Worm (Caenorhabditis elegans) whole organism, L2 larva: ENCODE results near the gene srh-85.

Source experiments
- F13H6.1 ChIP-seq: sonication (generic microtip); optimal IDR thresholded peaks from 2 replicates; lab custom pipeline; 2016; ENCODE audit warnings: missing genetic modification characterization, missing compliant biosample characterization
- aly-2 ChIP-seq: fragments of 150-350 bp; optimal IDR thresholded peaks from 2 replicates; lab custom pipeline; 2014; ENCODE audit warnings: missing biosample characterization, missing genetic modification characterization
- ama-1 ChIP-seq: fragments of 150-350 bp; optimal IDR thresholded peaks from 2 replicates; lab custom pipeline; 2018; ENCODE audit warnings: inconsistent platforms
- fos-1 ChIP-seq: fragments of 150-350 bp; optimal IDR thresholded peaks from 2 replicates; lab custom pipeline; 2014; ENCODE audit warnings: missing biosample characterization, missing genetic modification characterization
- lin-39 ChIP-seq: fragments of 150-350 bp; optimal IDR thresholded peaks from 2 replicates; lab custom pipeline; 2014; ENCODE audit warnings: missing biosample characterization, missing genetic modification reagents, missing genetic modification characterization
- snpc-4 ChIP-seq: fragments of 150-350 bp; optimal IDR thresholded peaks from 2 replicates; lab custom pipeline; 2014; ENCODE audit warnings: missing biosample characterization, missing genetic modification characterization
- ztf-11 ChIP-seq: sonication (generic microtip); optimal IDR thresholded peaks from 2 replicates; lab custom pipeline; 2017; ENCODE audit warnings: missing biosample characterization, missing genetic modification characterization

ce11 chrV:3028205-3028604 is 40.9 kb upstream of the srh-85 start, which contains the start of gene asp-7:
- TF ChIP-seq F13H6.1 (tag; lab: Kevin White, UChicago): no peak
- no peak for TF ChIP-seq fos-1 (tag; lab: Kevin White, UChicago)
- no peak for TF ChIP-seq aly-2 (tag; lab: Kevin White, UChicago)
- TF ChIP-seq ztf-11 (tag; lab: Kevin White, UChicago): no peak
- no peak for TF ChIP-seq lin-39 (tag; lab: Kevin White, UChicago)
- TF ChIP-seq snpc-4 (tag; lab: Kevin White, UChicago): no peak
- TF ChIP-seq ama-1 (lab: Kevin White, UChicago): no peak
